Worm (Caenorhabditis elegans) whole organism, young adult: ENCODE data around the gene abu-5.
A peak's percentile ranks its signal among the peaks of the same experiment; 100 is the strongest.
"Not testable (repeated sequence)": the region's sequence is repeated elsewhere in the genome, so short reads cannot be mapped to it uniquely, and the experiment has no call there.

Source experiments
- B0019.2 ChIP-seq: fragments of 200-800 bp; sonication (Bioruptor generic); conservative IDR thresholded peaks from 2 replicates; pipeline ENCODE4 v1.3.6; 2022; ENCODE audit warnings: missing genetic modification reagents, missing genetic modification characterization, missing compliant biosample characterization
- C17E4.6 ChIP-seq: fragments of 200-800 bp; sonication (Bioruptor generic); IDR thresholded peaks from 2 replicates; pipeline ENCODE4 v1.3.6; 2022; ENCODE audit warnings: missing genetic modification reagents, missing genetic modification characterization, missing compliant biosample characterization
- F37B4.10 ChIP-seq: fragments of 200-800 bp; sonication (Bioruptor generic); IDR thresholded peaks from 2 replicates; pipeline ENCODE4 v1.3.6; 2022; ENCODE audit warnings: missing genetic modification characterization, missing compliant biosample characterization
- F49E8.2 ChIP-seq: sonication (generic microtip); optimal IDR thresholded peaks from 3 replicates; lab custom pipeline; 2017; ENCODE audit warnings: missing genetic modification characterization, mild to moderate bottlenecking, missing compliant biosample characterization, antibody characterized with exemption, moderate library complexity; ENCODE audit not compliant: insufficient read depth
- F57A8.1 ChIP-seq: fragments of 200-800 bp; sonication (Bioruptor generic); optimal IDR thresholded peaks from 2 replicates; lab custom pipeline; 2018; ENCODE audit warnings: mild to moderate bottlenecking, missing genetic modification characterization, moderate library complexity, missing compliant biosample characterization
- K12H6.12 ChIP-seq: fragments of 200-800 bp; sonication (Bioruptor generic); optimal IDR thresholded peaks from 2 replicates; lab custom pipeline; 2018; ENCODE audit warnings: mild to moderate bottlenecking, missing genetic modification characterization, missing compliant biosample characterization
- T07F8.4 ChIP-seq: sonication (generic microtip); optimal IDR thresholded peaks from 2 replicates; lab custom pipeline; 2016; ENCODE audit warnings: mild to moderate bottlenecking, missing genetic modification characterization, moderate library complexity, missing compliant biosample characterization
- T26A5.8 ChIP-seq: sonication (generic microtip); optimal IDR thresholded peaks from 2 replicates; lab custom pipeline; 2016; ENCODE audit warnings: missing genetic modification characterization, missing compliant biosample characterization
- Y95B8A.8 ChIP-seq: fragments of 200-800 bp; sonication (Bioruptor generic); IDR thresholded peaks from 2 replicates; pipeline ENCODE4 v1.3.6; 2022; ENCODE audit warnings: missing genetic modification reagents, missing genetic modification characterization, missing compliant biosample characterization
- aptf-3 ChIP-seq: fragments of 200-800 bp; sonication (Bioruptor generic); IDR thresholded peaks from 2 replicates; pipeline ENCODE4 v1.3.6; 2022; ENCODE audit warnings: missing genetic modification characterization, missing compliant biosample characterization
- atf-7 ChIP-seq: sonication (generic microtip); optimal IDR thresholded peaks from 2 replicates; lab custom pipeline; 2017; ENCODE audit warnings: mild to moderate bottlenecking, missing genetic modification characterization, missing compliant biosample characterization
- athp-1 ChIP-seq: sonication (generic microtip); optimal IDR thresholded peaks from 2 replicates; lab custom pipeline; 2017; ENCODE audit warnings: mild to moderate bottlenecking, missing genetic modification characterization, missing compliant biosample characterization
- attf-3 ChIP-seq: fragments of 200-800 bp; sonication (Bioruptor generic); conservative IDR thresholded peaks from 2 replicates; pipeline ENCODE4 v1.3.6; 2022; ENCODE audit warnings: missing genetic modification reagents, missing genetic modification characterization, missing compliant biosample characterization
- attf-5 ChIP-seq: fragments of 200-800 bp; sonication (Bioruptor generic); optimal IDR thresholded peaks from 2 replicates; lab custom pipeline; 2018; ENCODE audit warnings: mild to moderate bottlenecking, missing genetic modification characterization, missing compliant biosample characterization
- cebp-2 ChIP-seq: fragments of 200-800 bp; sonication (Bioruptor generic); IDR thresholded peaks from 2 replicates; pipeline ENCODE4 v1.3.6; 2022; ENCODE audit warnings: missing genetic modification characterization, missing compliant biosample characterization
- ceh-79 ChIP-seq: sonication (generic microtip); optimal IDR thresholded peaks from 2 replicates; lab custom pipeline; 2017; ENCODE audit warnings: mild to moderate bottlenecking, missing genetic modification characterization, missing compliant biosample characterization
- ceh-91 ChIP-seq: fragments of 200-800 bp; sonication (Bioruptor generic); IDR thresholded peaks from 2 replicates; pipeline ENCODE4 v1.3.6; 2022; ENCODE audit warnings: missing genetic modification reagents, missing genetic modification characterization, missing compliant biosample characterization
- die-1 ChIP-seq: sonication (generic microtip); optimal IDR thresholded peaks from 2 replicates; lab custom pipeline; 2016; ENCODE audit warnings: missing genotype, mild to moderate bottlenecking, missing genetic modification characterization, missing compliant biosample characterization
- dox-1 ChIP-seq: fragments of 200-800 bp; sonication (Bioruptor generic); IDR thresholded peaks from 2 replicates; pipeline ENCODE4 v1.3.6; 2022; ENCODE audit warnings: missing genetic modification reagents, missing genetic modification characterization, missing compliant biosample characterization
- dpff-1 ChIP-seq: sonication (generic microtip); optimal IDR thresholded peaks from 2 replicates; lab custom pipeline; 2017; ENCODE audit warnings: mild to moderate bottlenecking, missing genetic modification characterization, missing compliant biosample characterization
- dpl-1 ChIP-seq: fragments of 150-350 bp; optimal IDR thresholded peaks from 2 replicates; lab custom pipeline; 2014; ENCODE audit warnings: missing biosample characterization, missing genetic modification reagents, missing genetic modification characterization
- efl-1 ChIP-seq: fragments of 150-350 bp; optimal IDR thresholded peaks from 2 replicates; lab custom pipeline; 2014; ENCODE audit warnings: missing biosample characterization, missing genetic modification reagents, missing genetic modification characterization
- egrh-3 ChIP-seq: fragments of 200-800 bp; sonication (Bioruptor generic); IDR thresholded peaks from 2 replicates; pipeline ENCODE4 v1.3.6; 2022; ENCODE audit warnings: missing genetic modification reagents, missing genetic modification characterization, missing compliant biosample characterization
- ekl-4 ChIP-seq: fragments of 200-800 bp; sonication (Bioruptor generic); IDR thresholded peaks from 2 replicates; pipeline ENCODE4 v1.3.6; 2022; ENCODE audit warnings: missing genetic modification reagents, missing genetic modification characterization, missing compliant biosample characterization
- him-1 ChIP-seq: sonication (generic microtip); optimal IDR thresholded peaks from 2 replicates; lab custom pipeline; 2016; ENCODE audit warnings: missing genotype, missing genetic modification reagents, missing genetic modification characterization, missing compliant biosample characterization
- hrde-1 ChIP-seq: sonication (generic microtip); optimal IDR thresholded peaks from 2 replicates; lab custom pipeline; 2016; ENCODE audit warnings: missing genetic modification characterization, mild to moderate bottlenecking, missing compliant biosample characterization, moderate library complexity, missing genotype, missing genetic modification reagents, borderline replicate concordance
- lag-1 ChIP-seq: fragments of 200-800 bp; sonication (Bioruptor generic); IDR thresholded peaks from 2 replicates; pipeline ENCODE4 v1.3.6; 2022; ENCODE audit warnings: missing genetic modification reagents, missing genetic modification characterization, missing compliant biosample characterization
- let-526 ChIP-seq: fragments of 200-800 bp; sonication (Bioruptor generic); IDR thresholded peaks from 2 replicates; pipeline ENCODE4 v1.3.6; 2022; ENCODE audit warnings: missing genetic modification reagents, missing genetic modification characterization, missing compliant biosample characterization
- lin-35 ChIP-seq, 3 experiments: fragments of 150-350 bp in 2 of 3; sonication (generic microtip) in 1 of 3; optimal IDR thresholded peaks; 2 replicates each; lab custom pipeline; 2014 to 2018; ENCODE audit warnings: missing biosample characterization in 3 of 3, missing genetic modification characterization in 3 of 3, missing genetic modification reagents in 3 of 3
- lin-54 ChIP-seq: fragments of 200-800 bp; sonication (Bioruptor generic); optimal IDR thresholded peaks from 2 replicates; lab custom pipeline; 2018; ENCODE audit warnings: mild to moderate bottlenecking, missing genetic modification characterization, missing compliant biosample characterization
- lir-1 ChIP-seq: fragments of 200-800 bp; sonication (Bioruptor generic); conservative IDR thresholded peaks from 2 replicates; pipeline ENCODE4 v1.3.6; 2022; ENCODE audit warnings: missing genetic modification reagents, missing genetic modification characterization, missing compliant biosample characterization
- lsy-27 ChIP-seq: sonication (generic microtip); optimal IDR thresholded peaks from 2 replicates; lab custom pipeline; 2017; ENCODE audit warnings: missing genetic modification characterization, mild to moderate bottlenecking, missing compliant biosample characterization, antibody characterized with exemption, missing genotype, borderline replicate concordance; ENCODE audit not compliant: insufficient read depth
- sea-2 ChIP-seq: fragments of 200-800 bp; sonication (Bioruptor generic); IDR thresholded peaks from 2 replicates; pipeline ENCODE4 v1.3.6; 2022; ENCODE audit warnings: missing genetic modification characterization, missing compliant biosample characterization
- snpc-1.1 ChIP-seq: sonication (generic microtip); optimal IDR thresholded peaks from 2 replicates; lab custom pipeline; 2017; ENCODE audit warnings: missing genetic modification characterization, mild to moderate bottlenecking, missing compliant biosample characterization, antibody characterized with exemption, moderate library complexity, missing genotype, missing genetic modification reagents; ENCODE audit not compliant: insufficient read depth
- snpc-3.4 ChIP-seq: sonication (generic microtip); optimal IDR thresholded peaks from 2 replicates; lab custom pipeline; 2017; ENCODE audit warnings: missing genetic modification characterization, mild to moderate bottlenecking, missing compliant biosample characterization, antibody characterized with exemption, moderate library complexity, missing genotype, missing genetic modification reagents
- somi-1 ChIP-seq: fragments of 200-800 bp; sonication (Bioruptor generic); optimal IDR thresholded peaks from 2 replicates; lab custom pipeline; 2018; ENCODE audit warnings: mild to moderate bottlenecking, missing genetic modification characterization, missing compliant biosample characterization
- sptf-2 ChIP-seq: fragments of 200-800 bp; sonication (Bioruptor generic); optimal IDR thresholded peaks from 2 replicates; lab custom pipeline; 2018; ENCODE audit warnings: mild to moderate bottlenecking, missing genetic modification characterization, missing compliant biosample characterization
- tbx-9 ChIP-seq: sonication (generic microtip); optimal IDR thresholded peaks from 2 replicates; lab custom pipeline; 2016; ENCODE audit warnings: borderline replicate concordance, missing genetic modification characterization, inconsistent platforms, missing compliant biosample characterization
- unc-62 ChIP-seq: fragments of 150-350 bp; optimal IDR thresholded peaks from 2 replicates; lab custom pipeline; 2014; ENCODE audit warnings: missing biosample characterization, missing genetic modification reagents, missing genetic modification characterization
- xnd-1 ChIP-seq: sonication (generic microtip); optimal IDR thresholded peaks from 2 replicates; lab custom pipeline; 2016; ENCODE audit warnings: missing genotype, missing genetic modification reagents, missing genetic modification characterization, missing compliant biosample characterization
- ztf-22 ChIP-seq: fragments of 200-800 bp; sonication (Bioruptor generic); optimal IDR thresholded peaks from 2 replicates; lab custom pipeline; 2018; ENCODE audit warnings: mild to moderate bottlenecking, missing genetic modification characterization, moderate library complexity, missing compliant biosample characterization
- ztf-26 ChIP-seq: sonication (generic microtip); optimal IDR thresholded peaks from 2 replicates; lab custom pipeline; 2017; ENCODE audit warnings: missing genetic modification characterization, missing compliant biosample characterization
- ztf-28 ChIP-seq: fragments of 200-800 bp; sonication (Bioruptor generic); IDR thresholded peaks from 2 replicates; pipeline ENCODE4 v1.3.6; 2022; ENCODE audit warnings: missing genetic modification reagents, missing genetic modification characterization, missing compliant biosample characterization

abu-5 gene

DNA sequence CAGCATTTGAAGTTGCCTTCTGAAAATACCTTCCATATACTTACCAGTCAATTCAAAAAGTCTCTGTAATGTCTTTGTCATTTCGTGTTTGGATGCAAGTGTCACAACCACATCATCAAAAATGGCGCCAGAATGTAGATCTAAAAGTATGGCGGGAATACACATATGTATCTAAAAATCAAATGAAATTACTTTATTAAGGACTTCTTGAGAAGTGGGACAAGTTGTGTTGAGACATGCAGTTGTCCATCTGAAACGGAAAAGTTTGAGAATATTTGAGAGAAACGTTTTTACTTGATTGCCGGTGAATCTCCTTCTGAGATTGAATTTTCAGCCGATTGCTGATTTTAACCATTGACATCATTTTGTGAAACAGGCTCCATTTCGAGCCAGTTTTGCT, 1.5 kb downstream of the abu-5 start:
- no peak for TF ChIP-seq aptf-3 (GFP tag; lab: Robert Waterston, UW)
- TF ChIP-seq tbx-9, result no peak
- no peak for TF ChIP-seq lin-35 (GFP tag; optimal IDR thresholded peaks at IDR 0.05; lab: Kevin White, UChicago)
- no peak for TF ChIP-seq atf-7 (tag; lab: Kevin White, UChicago)
- TF ChIP-seq efl-1 (GFP tag; lab: Kevin White, UChicago), result no peak
- TF ChIP-seq die-1 (tag; lab: Kevin White, UChicago), result no peak
- TF ChIP-seq attf-5 (GFP tag; lab: Kevin White, UChicago), result no peak
- TF ChIP-seq dpl-1 (GFP tag; lab: Kevin White, UChicago), result no peak
- TF ChIP-seq ztf-26, result no peak
- TF ChIP-seq lir-1, result no peak
- TF ChIP-seq cebp-2 (GFP tag; lab: Robert Waterston, UW), result no peak
- TF ChIP-seq egrh-3 (GFP tag; lab: Robert Waterston, UW), result no peak
- no peak for TF ChIP-seq attf-3 (GFP tag; lab: Robert Waterston, UW)
- no peak for TF ChIP-seq sptf-2 (GFP tag; lab: Kevin White, UChicago)
- no peak for TF ChIP-seq athp-1
- no peak for TF ChIP-seq F49E8.2 (tag; lab: Kevin White, UChicago)
- no peak for TF ChIP-seq Y95B8A.8 (GFP tag; lab: Robert Waterston, UW)
- TF ChIP-seq, all 124 proteins: peak for 0

DNA sequence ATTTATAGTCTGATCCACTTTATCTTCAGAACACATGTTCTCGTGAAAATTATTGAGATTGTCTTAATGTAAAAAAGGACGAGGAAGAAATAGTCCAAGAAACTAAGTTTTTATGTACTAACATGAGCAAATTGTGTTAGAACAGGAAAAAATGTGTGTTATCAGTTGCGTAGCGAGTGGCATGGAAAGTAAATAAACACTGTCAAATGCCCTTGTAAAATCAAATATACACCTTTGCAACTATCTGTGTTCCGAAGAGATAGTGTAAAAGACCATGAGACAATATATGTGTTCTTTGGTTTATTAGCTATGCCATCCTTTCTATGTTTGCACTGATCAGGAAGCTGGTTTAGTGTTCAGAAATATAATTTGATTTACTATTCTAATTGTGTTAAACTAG, 2.6 kb downstream of the abu-5 start:
- TF ChIP-seq athp-1 (no peak), ztf-26 (no peak), dox-1 (GFP tag; lab: Robert Waterston, UW) (no peak), ceh-79 (tag; lab: Kevin White, UChicago) (no peak), ceh-91 (GFP tag; lab: Robert Waterston, UW) (no peak), B0019.2 (no peak), T26A5.8 (tag; lab: Kevin White, UChicago) (no peak), somi-1 (GFP tag; lab: Kevin White, UChicago) (no peak), let-526 (GFP tag; lab: Robert Waterston, UW) (no peak), ztf-28 (GFP tag; lab: Robert Waterston, UW) (no peak), egrh-3 (GFP tag; lab: Robert Waterston, UW) (no peak)

DNA sequence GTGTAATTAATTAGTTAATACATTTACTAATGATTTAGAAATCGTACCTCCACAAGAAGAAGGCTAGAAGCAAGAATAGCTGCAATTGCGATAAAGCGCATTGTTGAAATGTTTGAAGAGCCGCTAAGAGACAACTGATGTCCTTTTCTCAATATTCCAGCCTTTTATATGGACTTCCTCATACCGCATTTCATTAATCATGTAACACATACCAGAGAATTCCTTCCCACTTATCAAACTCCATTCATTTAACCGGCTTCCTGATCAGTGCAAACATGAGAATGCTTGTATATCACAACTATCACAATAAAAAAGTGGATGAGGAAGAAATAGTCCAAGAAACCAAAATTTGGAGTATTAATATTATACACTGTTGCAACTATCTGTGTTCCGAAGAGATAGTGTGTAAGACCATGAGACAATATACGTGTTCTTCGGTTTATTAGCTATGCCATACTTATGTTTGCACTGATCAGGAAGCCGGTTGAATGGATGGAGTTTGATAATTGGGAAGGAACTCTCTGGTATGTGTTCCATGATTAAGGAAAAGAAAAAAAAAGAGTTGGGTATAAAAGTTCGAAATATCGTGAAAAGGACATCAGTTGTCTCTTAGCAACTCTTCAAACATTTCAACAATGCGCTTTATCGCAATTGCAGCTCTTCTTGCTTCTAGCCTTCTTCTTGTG, 4.6 kb downstream of the abu-5 start, which contains the start of the genes pqn-78 and pqn-79:
Gene pqn-78 (minus strand): TSS at position 101 of the 686 bp plus-strand sequence.
Gene pqn-79 (plus strand): TSS at position 636 of the 686 bp plus-strand sequence.
- TF ChIP-seq xnd-1; lin-54 (GFP tag; lab: Kevin White, UChicago); dpff-1: not testable (repeated sequence)

- TF ChIP-seq sea-2 (GFP tag; lab: Robert Waterston, UW), result no peak
- peak; percentile 84 for TF ChIP-seq snpc-3.4 (tag; lab: Kevin White, UChicago)
- no peak for TF ChIP-seq Y95B8A.8 (GFP tag; lab: Robert Waterston, UW)
- TF ChIP-seq ekl-4 (GFP tag; lab: Robert Waterston, UW), result no peak
- no peak for TF ChIP-seq F37B4.10 (GFP tag; lab: Robert Waterston, UW)
- TF ChIP-seq F57A8.1, result no peak
- TF ChIP-seq B0019.2, result no peak
- peak; percentile 77 for TF ChIP-seq him-1 (tag; lab: Kevin White, UChicago)
- TF ChIP-seq ztf-22 (GFP tag; lab: Kevin White, UChicago), result no peak
- no peak for TF ChIP-seq T07F8.4 (tag; lab: Kevin White, UChicago)
- TF ChIP-seq snpc-1.1, result peak; percentile 93
- TF ChIP-seq lsy-27, result no peak
- no peak for TF ChIP-seq K12H6.12 (tag; lab: Kevin White, UChicago)
- no peak for TF ChIP-seq hrde-1 (tag; lab: Kevin White, UChicago)
- TF ChIP-seq lag-1 (GFP tag; lab: Robert Waterston, UW), result no peak
- no peak for TF ChIP-seq unc-62
- TF ChIP-seq C17E4.6 (GFP tag; lab: Robert Waterston, UW), result no peak
- no peak for TF ChIP-seq somi-1 (GFP tag; lab: Kevin White, UChicago)
- TF ChIP-seq dpl-1 (GFP tag; lab: Kevin White, UChicago), result no peak
- no peak for TF ChIP-seq tbx-9
These were observed 13.7 kb downstream of the abu-5 start for ce11 chrIV:15604194-15604593.
